Fruit fly (Drosophila melanogaster): ENCODE results near the gene Act5C.
A peak's percentile ranks its signal among the peaks of the same experiment; 100 is the strongest.

Gene Act5C

DNA sequence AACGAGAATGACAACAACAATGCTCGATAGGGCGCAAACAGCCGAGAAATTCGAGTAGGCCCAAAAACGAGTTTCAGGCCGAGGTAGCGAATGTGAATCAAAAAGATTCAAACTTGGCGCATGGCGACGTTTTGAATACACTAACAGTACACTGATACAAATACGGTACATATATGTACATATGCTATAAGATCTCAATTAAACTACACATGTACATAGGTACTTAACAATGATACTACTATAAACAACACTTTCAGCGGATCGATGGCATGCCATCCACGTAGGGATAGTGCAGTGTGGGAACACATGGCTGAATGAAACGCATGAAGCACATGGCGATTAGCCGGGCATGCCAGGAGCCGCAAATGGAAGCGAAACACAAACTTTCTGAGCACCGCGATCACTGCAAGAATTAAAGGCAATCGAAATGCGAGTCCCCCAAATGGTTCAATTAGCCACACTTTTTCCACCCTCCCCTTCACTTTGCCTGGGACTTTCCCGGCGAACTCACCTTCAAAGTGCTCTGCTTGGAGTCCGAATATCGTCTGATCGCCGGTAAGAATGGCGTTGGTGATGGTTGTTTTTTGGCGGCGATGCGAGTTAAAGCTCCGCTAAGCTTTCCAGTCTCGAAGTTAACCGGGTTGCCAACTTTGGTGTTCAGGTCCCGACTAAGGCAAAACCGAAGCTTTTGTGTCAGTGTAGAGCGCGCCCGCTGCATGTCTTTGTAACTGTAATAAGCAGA, 15.3 kb downstream of the Act5C start (continued):
- TF ChIP-seq BEAF-32 (GFP tag; optimal IDR thresholded peaks at IDR 0.05) = peak; percentile 56
- TF ChIP-seq Scr (GFP tag; IDR thresholded peaks at IDR 0.05; ENCODE audit: partially characterized antibody) = 0 out of 2 replicates have a peak, but pooled peaks have one; percentile 21
- 0 out of 2 replicates have a peak, but pooled peaks have one; percentile 15 for TF ChIP-seq CG32767 (GFP tag; IDR thresholded peaks at IDR 0.05)
- no peak for TF ChIP-seq mam (GFP tag; optimal IDR thresholded peaks at IDR 0.05)
- TF ChIP-seq Tbp (GFP tag; optimal IDR thresholded peaks at IDR 0.05) = no peak
- TF ChIP-seq Dref (GFP tag; IDR thresholded peaks at IDR 0.05) = 0 out of 2 replicates have a peak, but pooled peaks have one; percentile 32

DNA sequence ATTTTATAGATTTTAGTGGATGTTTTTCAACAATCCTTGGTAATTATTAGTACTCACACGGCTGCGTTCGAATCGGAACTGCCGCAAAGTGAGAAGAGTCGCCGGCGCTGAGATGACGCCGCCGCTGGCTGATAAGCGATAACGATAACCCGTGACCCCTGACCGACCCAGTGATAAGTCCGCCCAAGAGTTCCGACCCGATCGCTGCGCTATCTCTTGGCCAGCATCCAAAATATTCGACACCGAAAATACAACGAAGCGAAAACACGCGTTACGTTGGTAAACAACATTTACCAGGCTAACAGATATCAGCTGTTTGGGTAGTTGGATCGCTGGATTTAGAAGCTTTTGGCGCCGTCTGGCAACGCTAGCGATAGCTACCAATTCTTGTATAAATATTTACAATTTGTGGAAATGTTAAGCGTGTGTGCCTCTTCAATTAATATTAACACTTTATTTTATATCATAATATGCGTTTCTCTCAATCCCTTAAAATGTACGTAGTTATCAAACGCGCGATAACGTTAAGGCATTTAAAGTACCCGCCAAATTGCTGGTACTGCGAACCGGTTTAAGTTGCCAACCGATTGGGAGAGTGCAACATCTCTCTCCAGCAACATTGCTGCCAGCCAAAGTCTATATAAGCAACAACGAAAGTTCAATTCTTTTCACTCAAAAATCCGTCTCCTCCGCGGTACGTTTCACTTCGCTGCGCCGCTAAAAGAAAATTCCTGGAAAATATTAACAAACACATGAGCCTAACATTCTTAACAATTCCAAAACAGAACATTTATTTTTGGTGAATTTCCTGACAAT, 16.0 kb downstream of the Act5C start, which contains the start of the genes Shmt and CG3726:
Gene Shmt (minus strand): TSS at position 304 of the 816 bp plus-strand sequence.
Gene CG3726 (plus strand): TSS at position 604 of the 816 bp plus-strand sequence.
- 0 out of 2 replicates have a peak, but pooled peaks have one; percentile 20 for TF ChIP-seq hbn (GFP tag; IDR thresholded peaks at IDR 0.05; ENCODE audit: partially characterized antibody)
- no peak for TF ChIP-seq CG10462 (GFP tag; optimal IDR thresholded peaks at IDR 0.05)
- no peak for TF ChIP-seq trh (GFP tag; optimal IDR thresholded peaks at IDR 0.05)
- no peak; the same call in 2 of the 3 replicates for TF ChIP-seq CG2199 (GFP tag; IDR thresholded peaks at IDR 0.05)
- TF ChIP-seq CG6791 (GFP tag; IDR thresholded peaks at IDR 0.05; ENCODE audit: partially characterized antibody) = 0 out of 3 replicates have a peak, but pooled peaks have one; percentile 41
- no peak for TF ChIP-seq stc (GFP tag; IDR thresholded peaks at IDR 0.05)
- TF ChIP-seq grau (tag; optimal IDR thresholded peaks at IDR 0.05) = peak; percentile 11
- no peak for TF ChIP-seq gfzf (GFP tag; optimal IDR thresholded peaks at IDR 0.05)
- no peak for TF ChIP-seq cad (GFP tag; optimal IDR thresholded peaks at IDR 0.05)
- TF ChIP-seq CG34376 (GFP tag; optimal IDR thresholded peaks at IDR 0.05) = peak; percentile 5
- peak; percentile 43 for TF ChIP-seq CG2116 (GFP tag; optimal IDR thresholded peaks at IDR 0.05)
- no peak for TF ChIP-seq shn (GFP tag; optimal IDR thresholded peaks at IDR 0.05)
- no peak for TF ChIP-seq CG11093 (GFP tag; IDR thresholded peaks at IDR 0.05)
- TF ChIP-seq CG8924 (tag; optimal IDR thresholded peaks at IDR 0.05) = peak; percentile 9
- peak; percentile 10 for TF ChIP-seq CG12219 (GFP tag; optimal IDR thresholded peaks at IDR 0.05)
- peak; percentile 75 for TF ChIP-seq Dp (GFP tag; optimal IDR thresholded peaks at IDR 0.05)
- peak; percentile 100 for TF ChIP-seq CG11504 (tag; optimal IDR thresholded peaks at IDR 0.05)
- TF ChIP-seq luna (GFP tag; optimal IDR thresholded peaks at IDR 0.05) = no peak
- no peak for TF ChIP-seq chif (GFP tag; optimal IDR thresholded peaks at IDR 0.05)
- TF ChIP-seq scrt (GFP tag; optimal IDR thresholded peaks at IDR 0.05) = no peak
- no peak for TF ChIP-seq sob (GFP tag; IDR thresholded peaks at IDR 0.05)
- TF ChIP-seq Nf-YC (tag; optimal IDR thresholded peaks at IDR 0.05) = peak; percentile 3
- TF ChIP-seq nom (GFP tag; optimal IDR thresholded peaks at IDR 0.05) = peak; percentile 57
- peak; percentile 42; the same call in 1 of the 2 replicates for TF ChIP-seq chm (GFP tag; IDR thresholded peaks at IDR 0.05)
- no peak for TF ChIP-seq bsh (GFP tag; optimal IDR thresholded peaks at IDR 0.05)
- TF ChIP-seq CG10431 (GFP tag; optimal IDR thresholded peaks at IDR 0.05) = no peak
- no peak for TF ChIP-seq cwo (GFP tag; optimal IDR thresholded peaks at IDR 0.05)
- peak; percentile 37; the same call in 1 of the 2 replicates for TF ChIP-seq amos (GFP tag; IDR thresholded peaks at IDR 0.05; ENCODE audit: partially characterized antibody)
- peak; percentile 16 for TF ChIP-seq pita (GFP tag; optimal IDR thresholded peaks at IDR 0.05)
- no peak for TF ChIP-seq CG3726 (GFP tag; IDR thresholded peaks at IDR 0.05)
- TF ChIP-seq Xbp1 (GFP tag; optimal IDR thresholded peaks at IDR 0.05) = no peak
- TF ChIP-seq CoRest (tag; optimal IDR thresholded peaks at IDR 0.05) = peak; percentile 4
- no peak for TF ChIP-seq CG10959 (GFP tag; IDR thresholded peaks at IDR 0.05)
- TF ChIP-seq Jarid2 (GFP tag; optimal IDR thresholded peaks at IDR 0.05) = peak; percentile 87
- peak; percentile 24 for TF ChIP-seq Hmr (GFP tag; optimal IDR thresholded peaks at IDR 0.05)
- no peak for TF ChIP-seq CG12155 (GFP tag; optimal IDR thresholded peaks at IDR 0.05)
- TF ChIP-seq z (GFP tag; IDR thresholded peaks at IDR 0.05) = peak; percentile 68; the same call in 1 of the 3 replicates
- TF ChIP-seq CG7987 (GFP tag; optimal IDR thresholded peaks at IDR 0.05) = peak; percentile 9
- TF ChIP-seq schlank (tag; optimal IDR thresholded peaks at IDR 0.05) = no peak

Data from whole organism, embryonic.